Fruit fly (Drosophila melanogaster) whole organism, prepupa: ENCODE measurements around the gene Vha26.
A peak's percentile ranks its signal among the peaks of the same experiment; 100 is the strongest.

ENCODE experiments used
- Blimp-1 ChIP-seq: fragments of 200-800 bp; sonication (Bioruptor generic); optimal IDR thresholded peaks from 3 replicates; lab custom pipeline; 2017; ENCODE audit warnings: missing biosample characterization, missing genetic modification characterization, mild to moderate bottlenecking, moderate library complexity, missing genetic modification reagents
- CG10669 ChIP-seq: fragments of 200-800 bp; sonication (Bioruptor generic); optimal IDR thresholded peaks from 3 replicates; lab custom pipeline; 2018; ENCODE audit warnings: missing biosample characterization, mild to moderate bottlenecking, missing genetic modification characterization, moderate library complexity
- CG11762 ChIP-seq: fragments of 200-800 bp; sonication (Bioruptor generic); optimal IDR thresholded peaks from 3 replicates; lab custom pipeline; 2016; ENCODE audit warnings: missing biosample characterization, missing genetic modification characterization; ENCODE audit not compliant: insufficient read depth
- CG15336 ChIP-seq: fragments of 200-800 bp; sonication (Bioruptor generic); IDR thresholded peaks from 2 replicates; pipeline ENCODE4 v1.3.6; 2022; ENCODE audit warnings: missing biosample characterization, missing genetic modification characterization
- CG1621 ChIP-seq: fragments of 200-800 bp; sonication (Bioruptor generic); optimal IDR thresholded peaks from 3 replicates; lab custom pipeline; 2018; ENCODE audit warnings: missing biosample characterization, mild to moderate bottlenecking, missing genetic modification characterization
- CG16779 ChIP-seq: fragments of 200-800 bp; sonication (Bioruptor generic); optimal IDR thresholded peaks from 3 replicates; lab custom pipeline; 2017; ENCODE audit warnings: missing biosample characterization, mild to moderate bottlenecking, missing genetic modification characterization
- CG31627 ChIP-seq: fragments of 200-800 bp; sonication (Bioruptor generic); optimal IDR thresholded peaks from 3 replicates; lab custom pipeline; 2016; ENCODE audit warnings: missing biosample characterization, missing genetic modification characterization
- CG32006 ChIP-seq: fragments of 200-800 bp; sonication (Bioruptor generic); optimal IDR thresholded peaks from 3 replicates; lab custom pipeline; 2017; ENCODE audit warnings: missing biosample characterization, mild to moderate bottlenecking, missing genetic modification characterization
- CG3919 ChIP-seq: fragments of 200-800 bp; sonication (Bioruptor generic); optimal IDR thresholded peaks from 3 replicates; lab custom pipeline; 2016; ENCODE audit warnings: missing biosample characterization, missing genetic modification characterization
- CG4318 ChIP-seq: fragments of 200-800 bp; sonication (Bioruptor generic); optimal IDR thresholded peaks from 3 replicates; lab custom pipeline; 2017; ENCODE audit warnings: missing biosample characterization, mild to moderate bottlenecking, missing genetic modification characterization
- CG6276 ChIP-seq: fragments of 200-800 bp; sonication (Bioruptor generic); optimal IDR thresholded peaks from 2 replicates; lab custom pipeline; 2017; ENCODE audit warnings: missing biosample characterization, mild to moderate bottlenecking, missing genetic modification characterization
- CG6792 ChIP-seq: fragments of 200-800 bp; sonication (Bioruptor generic); optimal IDR thresholded peaks from 3 replicates; lab custom pipeline; 2016; ENCODE audit warnings: missing biosample characterization, missing genetic modification characterization
- CG7368 ChIP-seq: fragments of 200-800 bp; sonication (Bioruptor generic); optimal IDR thresholded peaks from 3 replicates; lab custom pipeline; 2016; ENCODE audit warnings: missing biosample characterization, missing genetic modification characterization
- Eip78C ChIP-seq: fragments of 200-800 bp; sonication (Bioruptor generic); peaks from one replicate; lab custom pipeline; 2016; ENCODE audit warnings: missing biosample characterization, missing genetic modification characterization
- Eip93F ChIP-seq: fragments of 200-800 bp; sonication (Bioruptor generic); optimal IDR thresholded peaks from 2 replicates; lab custom pipeline; 2016; ENCODE audit warnings: missing biosample characterization, mild to moderate bottlenecking, missing genetic modification characterization
- Gug ChIP-seq: fragments of 200-800 bp; sonication (Bioruptor generic); IDR thresholded peaks from 2 replicates; pipeline ENCODE4 v1.3.6; 2022; ENCODE audit warnings: missing biosample characterization, missing genetic modification characterization
- Hr39 ChIP-seq: fragments of 200-800 bp; sonication (Bioruptor generic); optimal IDR thresholded peaks from 2 replicates; lab custom pipeline; 2016; ENCODE audit warnings: missing biosample characterization, missing genetic modification characterization
- Hr4 ChIP-seq: fragments of 200-800 bp; sonication (Bioruptor generic); optimal IDR thresholded peaks from 3 replicates; lab custom pipeline; 2016; ENCODE audit warnings: missing biosample characterization, missing genetic modification characterization
- Lpt ChIP-seq: fragments of 200-800 bp; sonication (Bioruptor generic); optimal IDR thresholded peaks from 3 replicates; lab custom pipeline; 2016; ENCODE audit warnings: missing biosample characterization, missing genetic modification characterization
- Met ChIP-seq: fragments of 200-800 bp; sonication (Bioruptor generic); optimal IDR thresholded peaks from 3 replicates; lab custom pipeline; 2016; ENCODE audit warnings: missing biosample characterization, missing genetic modification characterization
- Smox ChIP-seq: fragments of 200-800 bp; sonication (Bioruptor generic); optimal IDR thresholded peaks from 3 replicates; lab custom pipeline; 2016; ENCODE audit warnings: missing biosample characterization, missing genetic modification characterization
- Sox102F ChIP-seq: fragments of 200-800 bp; sonication (Bioruptor generic); optimal IDR thresholded peaks from 2 replicates; lab custom pipeline; 2016; ENCODE audit warnings: missing biosample characterization, mild to moderate bottlenecking, missing genetic modification characterization
- Sox14 ChIP-seq: fragments of 200-800 bp; sonication (Bioruptor generic); optimal IDR thresholded peaks from 3 replicates; lab custom pipeline; 2016; ENCODE audit warnings: missing biosample characterization, missing genetic modification characterization
- Sox15 ChIP-seq: fragments of 200-800 bp; sonication (Bioruptor generic); optimal IDR thresholded peaks from 3 replicates; lab custom pipeline; 2016; ENCODE audit warnings: missing biosample characterization, missing genetic modification characterization
- cyc ChIP-seq: fragments of 200-800 bp; sonication (Bioruptor generic); optimal IDR thresholded peaks from 3 replicates; lab custom pipeline; 2016; ENCODE audit warnings: missing biosample characterization, missing genetic modification characterization
- dac ChIP-seq: fragments of 200-800 bp; sonication (Bioruptor generic); optimal IDR thresholded peaks from 2 replicates; lab custom pipeline; 2017; ENCODE audit warnings: missing biosample characterization, mild to moderate bottlenecking, missing genetic modification characterization
- dsx ChIP-seq: fragments of 200-800 bp; optimal IDR thresholded peaks from 3 replicates; lab custom pipeline; 2019; ENCODE audit warnings: missing biosample characterization, mild to moderate bottlenecking, missing genetic modification characterization, moderate library complexity; ENCODE audit not compliant: poor library complexity, severe bottlenecking
- esn ChIP-seq: fragments of 200-800 bp; sonication (Bioruptor generic); optimal IDR thresholded peaks from 2 replicates; lab custom pipeline; 2016; ENCODE audit warnings: missing biosample characterization, mild to moderate bottlenecking, missing genetic modification characterization, moderate library complexity
- fd59A ChIP-seq: fragments of 200-800 bp; sonication (Bioruptor generic); optimal IDR thresholded peaks from 2 replicates; lab custom pipeline; 2017; ENCODE audit warnings: missing biosample characterization, mild to moderate bottlenecking, missing genetic modification characterization, missing genetic modification reagents
- net ChIP-seq: fragments of 200-800 bp; sonication (Bioruptor generic); optimal IDR thresholded peaks from 3 replicates; lab custom pipeline; 2016; ENCODE audit warnings: missing biosample characterization, missing genetic modification characterization
- pdm3 ChIP-seq: fragments of 200-800 bp; sonication (Bioruptor generic); optimal IDR thresholded peaks from 3 replicates; lab custom pipeline; 2016; ENCODE audit warnings: missing biosample characterization, missing genetic modification characterization
- salr ChIP-seq, 2 experiments: fragments of 200-800 bp; sonication (Bioruptor generic); optimal IDR thresholded peaks; 3 replicates each; lab custom pipeline; 2016 to 2018; ENCODE audit warnings: missing biosample characterization in 2 of 2, missing genetic modification characterization in 2 of 2, mild to moderate bottlenecking in 1 of 2
- ss ChIP-seq, 2 experiments: fragments of 200-800 bp; sonication (Bioruptor generic); optimal IDR thresholded peaks; 2 replicates in 1 of 2; 3 replicates in 1 of 2; lab custom pipeline; 2017 to 2018; ENCODE audit warnings: mild to moderate bottlenecking in 2 of 2, missing biosample characterization in 2 of 2, missing genetic modification characterization in 2 of 2, moderate library complexity in 1 of 2
- svp ChIP-seq: fragments of 200-800 bp; sonication (Bioruptor generic); peaks from one replicate; lab custom pipeline; 2016; ENCODE audit warnings: missing biosample characterization, missing genetic modification characterization
- topi ChIP-seq: fragments of 200-800 bp; sonication (Bioruptor generic); optimal IDR thresholded peaks from 3 replicates; lab custom pipeline; 2016; ENCODE audit warnings: missing biosample characterization, missing genetic modification characterization

Gene Vha26

DNA sequence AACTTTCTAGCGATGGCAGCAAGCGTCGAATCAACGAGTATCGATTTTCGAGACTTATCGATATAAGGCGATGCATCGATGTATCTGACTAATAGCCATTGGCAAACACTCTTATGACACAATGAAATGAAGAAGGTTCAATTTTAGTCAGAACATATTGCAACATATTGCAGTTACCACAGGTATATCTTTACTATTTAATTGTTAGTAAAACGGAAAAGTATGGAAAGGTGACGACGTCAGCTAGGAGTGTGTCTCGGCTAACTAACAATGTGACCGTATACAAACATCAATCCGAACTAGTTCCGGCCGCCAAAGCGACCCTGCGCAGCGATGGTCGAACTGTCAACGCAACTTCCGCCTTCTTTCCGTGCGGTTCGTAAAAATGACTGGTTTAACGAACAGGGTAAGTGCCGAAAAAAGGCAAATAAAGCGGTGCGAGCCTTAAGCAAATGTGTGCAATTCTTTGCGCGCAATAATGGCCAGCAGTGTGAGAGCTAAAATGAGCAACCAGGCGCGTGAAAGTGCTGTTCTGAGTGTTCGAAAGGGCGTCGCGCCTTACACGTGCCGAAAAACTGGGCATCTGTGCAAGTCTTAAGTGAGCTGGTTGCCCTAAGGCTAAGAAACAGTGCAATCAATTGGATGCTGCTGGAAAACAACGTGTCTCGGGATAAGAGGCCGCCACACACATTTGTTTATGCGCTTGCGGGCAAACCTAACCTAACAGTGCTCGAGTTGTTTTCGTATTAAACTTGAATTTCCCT lies 32.7 kb downstream of the Vha26 start, which contains the start of the genes Dph4, Spec2 and RpL13A (continued):
- TF ChIP-seq Smox (no peak), CG3919 (peak; percentile 94), CG6792 (peak; percentile 72), CG6276 (GFP tag; lab: Kevin White, UChicago) (no peak), Sox14 (GFP tag; lab: Kevin White, UChicago) (peak; percentile 81), net (GFP tag; lab: Kevin White, UChicago) (peak; percentile 93), dac (GFP tag; lab: Kevin White, UChicago) (no peak), Eip93F (GFP tag; lab: Kevin White, UChicago) (peak; percentile 8), Sox15 (GFP tag; lab: Kevin White, UChicago) (peak; percentile 23)

DNA sequence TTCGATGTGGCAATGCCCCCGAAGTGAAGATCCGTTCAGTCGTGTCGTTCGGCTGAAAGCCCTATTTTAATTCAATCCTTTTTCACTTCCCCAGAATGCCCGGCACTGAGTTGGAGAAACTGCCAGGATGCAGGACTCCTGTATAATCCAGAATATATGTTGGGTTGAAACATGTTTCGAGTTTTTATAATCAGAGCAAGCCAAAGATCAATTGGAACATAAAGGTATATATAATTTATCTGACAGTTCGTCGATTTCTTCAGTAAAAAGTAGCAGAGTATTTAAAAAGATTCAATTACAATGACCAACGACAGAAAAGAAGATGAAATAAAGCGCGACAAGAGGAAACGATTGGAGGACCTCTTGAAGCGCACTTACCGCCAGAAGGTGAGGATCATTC lies 36.0 kb downstream of the Vha26 start, which contains the start of gene CG31551:
CG31551 (plus strand) TSS at position 301 of the 400 bp plus-strand sequence.
- TF ChIP-seq topi (GFP tag; lab: Kevin White, UChicago) (no peak), svp (GFP tag; lab: Kevin White, UChicago) (no peak), salr (GFP tag; optimal IDR thresholded peaks at IDR 0.05; lab: Kevin White, UChicago) (no peak), fd59A (GFP tag; lab: Kevin White, UChicago) (no peak), Lpt (GFP tag; lab: Kevin White, UChicago) (no peak), cyc (GFP tag; lab: Kevin White, UChicago) (no peak), dsx (GFP tag; lab: Kevin White, UChicago) (no peak), Hr4 (GFP tag; lab: Kevin White, UChicago) (no peak), CG15336 (GFP tag; lab: Robert Waterston, UW) (no peak), pdm3 (GFP tag; lab: Kevin White, UChicago) (no peak), CG32006 (GFP tag; lab: Kevin White, UChicago) (no peak), Sox102F (GFP tag; lab: Kevin White, UChicago) (no peak), Eip78C (no peak), CG3919 (no peak), CG16779 (tag; lab: Kevin White, UChicago) (no peak), Hr39 (no peak), CG10669 (GFP tag; lab: Kevin White, UChicago) (no peak), ss (GFP tag; optimal IDR thresholded peaks at IDR 0.05; lab: Kevin White, UChicago) (no peak)

DNA sequence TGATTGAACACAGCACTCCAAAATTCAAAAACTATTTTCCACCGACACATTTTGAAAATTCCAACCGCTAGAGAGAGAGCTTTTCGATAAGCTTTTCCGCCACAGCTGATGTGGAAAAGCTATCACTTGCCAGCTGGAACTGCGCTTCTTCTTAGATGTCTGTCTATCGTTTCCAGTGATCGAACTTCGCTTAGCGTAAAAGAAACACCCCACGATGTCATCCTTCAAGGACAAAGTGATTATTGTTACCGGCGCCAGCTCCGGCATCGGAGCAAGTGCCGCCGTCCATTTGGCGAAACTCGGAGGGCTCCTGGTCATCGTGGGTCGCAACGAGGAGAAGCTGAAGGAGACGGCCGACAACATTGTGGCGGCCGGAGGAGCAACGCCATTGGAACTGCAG lies 40.6 kb downstream of the Vha26 start, which contains the start of gene CG31549:
CG31549 (plus strand) TSS at position 11 of the 400 bp plus-strand sequence.
- TF ChIP-seq Sox15 (GFP tag; lab: Kevin White, UChicago) (no peak), CG7368 (GFP tag; lab: Kevin White, UChicago) (no peak), CG31627 (no peak), Blimp-1 (no peak), Gug (no peak), dac (GFP tag; lab: Kevin White, UChicago) (no peak)

DNA sequence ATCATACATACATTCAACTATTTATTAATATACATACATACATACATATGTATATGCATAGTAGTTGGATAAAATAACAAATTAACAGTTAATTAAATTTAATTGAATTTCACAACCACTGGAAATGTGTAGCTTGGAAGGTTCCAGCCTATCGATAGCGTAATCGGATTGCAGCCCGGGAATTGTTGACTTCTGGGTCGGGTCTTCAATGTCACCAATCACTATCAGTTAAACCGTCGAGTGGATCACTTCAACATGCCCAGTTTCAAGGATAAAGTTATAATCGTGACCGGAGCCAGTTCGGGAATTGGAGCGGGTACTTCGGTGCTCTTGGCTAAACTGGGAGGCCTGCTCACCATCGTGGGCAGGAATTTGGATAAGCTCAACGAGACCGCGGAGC lies 41.9 kb downstream of the Vha26 start, which contains the start of gene CG12171:
CG12171 (plus strand) TSS at position 191 of the 400 bp plus-strand sequence.
- TF ChIP-seq CG4318 (no peak), esn (GFP tag; lab: Kevin White, UChicago) (peak; percentile 8), CG11762 (GFP tag; lab: Kevin White, UChicago) (no peak), Met (GFP tag; lab: Kevin White, UChicago) (no peak), topi (GFP tag; lab: Kevin White, UChicago) (no peak), CG1621 (tag; lab: Kevin White, UChicago) (no peak), svp (GFP tag; lab: Kevin White, UChicago) (peak; percentile 98)
